Worm (Caenorhabditis elegans): Measurements from ENCODE around the gene T07D3.9.
A peak's percentile ranks its signal among the peaks of the same experiment; 100 is the strongest.

T07D3.9 gene

ce11 chrII:900720-901332 is at the start of gene T07D3.9:
Gene T07D3.9, minus strand, starts transcription at chrII:900913.
- TF ChIP-seq rbr-2 (tag; optimal IDR thresholded peaks at IDR 0.05): no peak
- no peak for TF ChIP-seq lin-38 (GFP tag; IDR thresholded peaks at IDR 0.05)
- TF ChIP-seq zfp-2 (tag; optimal IDR thresholded peaks at IDR 0.05): no peak
- TF ChIP-seq ceh-32 (tag; optimal IDR thresholded peaks at IDR 0.05; ENCODE audit: poor library complexity): no peak
- peak; percentile 30 for TF ChIP-seq nhr-10 (tag; optimal IDR thresholded peaks at IDR 0.05)
- TF ChIP-seq madf-9 (GFP tag; conservative IDR thresholded peaks at IDR 0.05): no peak
- TF ChIP-seq aly-2 (tag; optimal IDR thresholded peaks at IDR 0.05): no peak
- TF ChIP-seq nhr-28 (tag; optimal IDR thresholded peaks at IDR 0.05): peak; percentile 58
- no peak for TF ChIP-seq nhr-237 (tag; optimal IDR thresholded peaks at IDR 0.05)
- TF ChIP-seq gei-8 (GFP tag; optimal IDR thresholded peaks at IDR 0.05): no peak
- TF ChIP-seq fos-1 (tag; optimal IDR thresholded peaks at IDR 0.05): no peak
- TF ChIP-seq unc-62 (GFP tag; optimal IDR thresholded peaks at IDR 0.05 in 1 of 2): no peak
- TF ChIP-seq unc-62 (tag; optimal IDR thresholded peaks at IDR 0.05): no peak
- peak; percentile 66 for TF ChIP-seq pqm-1 (tag; optimal IDR thresholded peaks at IDR 0.05)
- TF ChIP-seq egl-43 (GFP tag; IDR thresholded peaks at IDR 0.05): no peak
- TF ChIP-seq daf-8 (GFP tag; IDR thresholded peaks at IDR 0.05): no peak
- TF ChIP-seq ama-1 (optimal IDR thresholded peaks at IDR 0.05): no peak
- no peak for TF ChIP-seq mxl-2 (GFP tag; conservative IDR thresholded peaks at IDR 0.05)
- TF ChIP-seq dmd-8 (GFP tag; IDR thresholded peaks at IDR 0.05): no peak
- TF ChIP-seq lir-3 (tag; optimal IDR thresholded peaks at IDR 0.05): no peak
- no peak for TF ChIP-seq lim-7 (GFP tag; IDR thresholded peaks at IDR 0.05)
- peak; percentile 83 for TF ChIP-seq dmd-6 (GFP tag; IDR thresholded peaks at IDR 0.05)
- TF ChIP-seq zfp-3 (GFP tag; conservative IDR thresholded peaks at IDR 0.05): no peak
- TF ChIP-seq tag-97 (GFP tag; IDR thresholded peaks at IDR 0.05): no peak
- TF ChIP-seq nhr-111 (GFP tag; optimal IDR thresholded peaks at IDR 0.05): no peak
- TF ChIP-seq nhr-11 (tag; optimal IDR thresholded peaks at IDR 0.05): no peak
- peak; percentile 37 for TF ChIP-seq hlh-11 (tag; optimal IDR thresholded peaks at IDR 0.05)
- TF ChIP-seq snpc-1.2 (GFP tag; IDR thresholded peaks at IDR 0.05): no peak
- no peak for TF ChIP-seq lsy-2 (tag; optimal IDR thresholded peaks at IDR 0.05)
- TF ChIP-seq lin-15B (tag; optimal IDR thresholded peaks at IDR 0.05): no peak
- TF ChIP-seq zip-2 (tag; optimal IDR thresholded peaks at IDR 0.05): no peak
- TF ChIP-seq R02D3.7 (tag; optimal IDR thresholded peaks at IDR 0.05): no peak
- TF ChIP-seq nhr-76 (tag; optimal IDR thresholded peaks at IDR 0.05): no peak

ce11 chrII:950374-950773 is 49.7 kb upstream of the T07D3.9 start:
- TF ChIP-seq nhr-6 (tag; optimal IDR thresholded peaks at IDR 0.05): no peak
- no peak for TF ChIP-seq ceh-62 (tag; optimal IDR thresholded peaks at IDR 0.05)
- TF ChIP-seq duxl-1 (tag; optimal IDR thresholded peaks at IDR 0.05; ENCODE audit: poor library complexity): no peak
- TF ChIP-seq ceh-20 (GFP tag; IDR thresholded peaks at IDR 0.05): no peak
- TF ChIP-seq ama-1 (optimal IDR thresholded peaks at IDR 0.05): no peak
- TF ChIP-seq nhr-111 (GFP tag; optimal IDR thresholded peaks at IDR 0.05): no peak
- no peak for TF ChIP-seq spr-3 (GFP tag; optimal IDR thresholded peaks at IDR 0.05)
- no peak for TF ChIP-seq hlh-11 (tag; optimal IDR thresholded peaks at IDR 0.05)
- TF ChIP-seq zfp-3 (GFP tag; conservative IDR thresholded peaks at IDR 0.05): no peak
- TF ChIP-seq dve-1 (tag; optimal IDR thresholded peaks at IDR 0.05; ENCODE audit: insufficient read depth): no peak
- TF ChIP-seq ceh-82 (tag; optimal IDR thresholded peaks at IDR 0.05): no peak
- no peak for TF ChIP-seq dpl-1 (GFP tag; optimal IDR thresholded peaks at IDR 0.05)
- no peak for TF ChIP-seq daf-8 (GFP tag; IDR thresholded peaks at IDR 0.05)
- no peak for TF ChIP-seq pqm-1 (tag; optimal IDR thresholded peaks at IDR 0.05)
- no peak for TF ChIP-seq mxl-2 (GFP tag; conservative IDR thresholded peaks at IDR 0.05)
- TF ChIP-seq mxl-3 (GFP tag; optimal IDR thresholded peaks at IDR 0.05): no peak
- no peak for TF ChIP-seq R02D3.7 (tag; optimal IDR thresholded peaks at IDR 0.05)

Data from whole organism, L4 larva.